Fruit fly (Drosophila melanogaster) whole organism, adult: ENCODE measurements around the gene upSET.

ENCODE experiments used
- CG14711 ChIP-seq: fragments of 200-800 bp; sonication (Bioruptor generic); optimal IDR thresholded peaks from 2 replicates; lab custom pipeline; 2018; ENCODE audit warnings: missing biosample characterization, mild to moderate bottlenecking, missing genetic modification characterization, moderate library complexity
- CG33017 ChIP-seq: fragments of 200-800 bp; sonication (Bioruptor generic); optimal IDR thresholded peaks from 2 replicates; lab custom pipeline; 2018; ENCODE audit warnings: missing biosample characterization, mild to moderate bottlenecking, missing genetic modification characterization, moderate library complexity
- CG5204 ChIP-seq: fragments of 200-800 bp; sonication (Bioruptor generic); optimal IDR thresholded peaks from 2 replicates; lab custom pipeline; 2016; ENCODE audit warnings: missing biosample characterization, missing genetic modification characterization
- CG7045 ChIP-seq: fragments of 200-800 bp; sonication (Bioruptor generic); optimal IDR thresholded peaks from 2 replicates; lab custom pipeline; 2017; ENCODE audit warnings: missing biosample characterization, mild to moderate bottlenecking, missing genetic modification characterization
- Clk ChIP-seq: fragments of 200-800 bp; sonication (Bioruptor generic); optimal IDR thresholded peaks from 2 replicates; lab custom pipeline; 2017; ENCODE audit warnings: missing biosample characterization, missing genetic modification characterization
- Crg-1 ChIP-seq: fragments of 200-800 bp; sonication (Bioruptor generic); optimal IDR thresholded peaks from 2 replicates; lab custom pipeline; 2016; ENCODE audit warnings: missing biosample characterization, missing genetic modification characterization
- Mnt ChIP-seq: fragments of 200-800 bp; sonication (Bioruptor generic); optimal IDR thresholded peaks from 2 replicates; lab custom pipeline; 2016; ENCODE audit warnings: missing biosample characterization, mild to moderate bottlenecking, missing genetic modification characterization
- bab1 ChIP-seq: fragments of 200-800 bp; sonication (Bioruptor generic); optimal IDR thresholded peaks from 3 replicates; lab custom pipeline; 2019; ENCODE audit warnings: missing biosample characterization, mild to moderate bottlenecking, missing genetic modification characterization, moderate library complexity
- cic ChIP-seq: fragments of 200-800 bp; sonication (Bioruptor generic); optimal IDR thresholded peaks from 2 replicates; lab custom pipeline; 2017; ENCODE audit warnings: missing biosample characterization, mild to moderate bottlenecking, missing genetic modification characterization, moderate library complexity
- cnc ChIP-seq, 2 experiments: fragments of >200 bp; optimal IDR thresholded peaks; 2 replicates each; lab custom pipeline; 2017
- kay ChIP-seq: fragments of 200-800 bp; sonication (Bioruptor generic); peaks from one replicate; lab custom pipeline; 2016; ENCODE audit warnings: missing biosample characterization, missing genetic modification characterization, borderline replicate concordance
- ovo ChIP-seq: fragments of 200-800 bp; sonication (Bioruptor generic); optimal IDR thresholded peaks from 2 replicates; lab custom pipeline; 2016; ENCODE audit warnings: missing biosample characterization, missing genetic modification characterization
- pad ChIP-seq: fragments of 200-800 bp; sonication (Bioruptor generic); optimal IDR thresholded peaks from 3 replicates; lab custom pipeline; 2017; ENCODE audit warnings: missing biosample characterization, missing genetic modification characterization, mild to moderate bottlenecking, moderate library complexity, missing genetic modification reagents

DNA sequence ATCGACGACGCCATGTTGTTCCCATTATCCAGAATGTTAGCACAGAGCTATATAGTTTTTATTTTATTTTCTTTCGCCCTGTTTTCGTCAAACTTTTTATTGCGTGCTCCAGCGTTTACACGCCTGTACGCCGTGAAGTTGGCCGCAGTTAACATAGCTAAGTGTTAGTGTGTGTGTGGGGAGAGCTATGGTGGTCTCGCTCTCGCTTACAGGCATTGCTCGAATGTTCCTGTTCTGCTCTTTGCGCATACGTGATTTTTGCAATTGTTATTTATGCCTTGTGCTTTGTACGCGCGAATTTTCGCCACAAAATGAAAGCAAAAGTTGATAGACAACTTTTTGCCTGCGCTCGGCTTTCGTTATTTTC is 2.1 kb downstream of the upSET start:
- TF ChIP-seq pad (GFP tag; lab: Kevin White, UChicago) (peak; percentile 65), bab1 (GFP tag; lab: Kevin White, UChicago) (no peak), CG5204 (GFP tag; lab: Kevin White, UChicago) (no peak), kay (GFP tag; lab: Kevin White, UChicago) (no peak), cnc (optimal IDR thresholded peaks at IDR 0.05; lab: Kevin White, UChicago) (no peak), cic (peak; percentile 35), Clk (GFP tag; lab: Kevin White, UChicago) (no peak), Mnt (GFP tag; lab: Kevin White, UChicago) (peak; percentile 19), CG7045 (no peak), Crg-1 (GFP tag; lab: Kevin White, UChicago) (no peak), ovo (GFP tag; lab: Kevin White, UChicago) (no peak), CG14711 (tag; lab: Kevin White, UChicago) (no peak), CG33017 (peak; percentile 41)
